Worm (Caenorhabditis elegans) whole organism, L3 larva: ENCODE measurements around the gene K08D8.4.

ENCODE experiments used
- daf-12 ChIP-seq: fragments of 150-350 bp; optimal IDR thresholded peaks from 2 replicates; lab custom pipeline; 2014; ENCODE audit warnings: missing biosample characterization, missing genetic modification reagents, missing genetic modification characterization
- mml-1 ChIP-seq: fragments of 150-350 bp; sonication (generic microtip); optimal IDR thresholded peaks from 3 replicates; lab custom pipeline; 2014; ENCODE audit warnings: missing biosample characterization, missing genetic modification characterization
- nfya-1 ChIP-seq: sonication (generic microtip); optimal IDR thresholded peaks from 2 replicates; lab custom pipeline; 2017; ENCODE audit warnings: missing genetic modification characterization, mild to moderate bottlenecking, missing compliant biosample characterization, antibody characterized with exemption, moderate library complexity; ENCODE audit not compliant: insufficient read depth
- ztf-4 ChIP-seq: fragments of 150-350 bp; optimal IDR thresholded peaks from 2 replicates; lab custom pipeline; 2014; ENCODE audit warnings: missing biosample characterization, missing genetic modification characterization

- TF ChIP-seq nfya-1 (tag; lab: Kevin White, UChicago): no peak
- no peak for TF ChIP-seq ztf-4
- TF ChIP-seq mml-1 (tag; lab: Kevin White, UChicago): no peak
- no peak for TF ChIP-seq daf-12 (tag; lab: Kevin White, UChicago)
These were observed 38.7 kb upstream of the K08D8.4 start, which contains the start of gene F55G11.10 for ce11 chrIV:12948470-12948869.
